Comparison of ENCODE assay signal across 1 fruit fly cellular context in the genomic region with DNA sequence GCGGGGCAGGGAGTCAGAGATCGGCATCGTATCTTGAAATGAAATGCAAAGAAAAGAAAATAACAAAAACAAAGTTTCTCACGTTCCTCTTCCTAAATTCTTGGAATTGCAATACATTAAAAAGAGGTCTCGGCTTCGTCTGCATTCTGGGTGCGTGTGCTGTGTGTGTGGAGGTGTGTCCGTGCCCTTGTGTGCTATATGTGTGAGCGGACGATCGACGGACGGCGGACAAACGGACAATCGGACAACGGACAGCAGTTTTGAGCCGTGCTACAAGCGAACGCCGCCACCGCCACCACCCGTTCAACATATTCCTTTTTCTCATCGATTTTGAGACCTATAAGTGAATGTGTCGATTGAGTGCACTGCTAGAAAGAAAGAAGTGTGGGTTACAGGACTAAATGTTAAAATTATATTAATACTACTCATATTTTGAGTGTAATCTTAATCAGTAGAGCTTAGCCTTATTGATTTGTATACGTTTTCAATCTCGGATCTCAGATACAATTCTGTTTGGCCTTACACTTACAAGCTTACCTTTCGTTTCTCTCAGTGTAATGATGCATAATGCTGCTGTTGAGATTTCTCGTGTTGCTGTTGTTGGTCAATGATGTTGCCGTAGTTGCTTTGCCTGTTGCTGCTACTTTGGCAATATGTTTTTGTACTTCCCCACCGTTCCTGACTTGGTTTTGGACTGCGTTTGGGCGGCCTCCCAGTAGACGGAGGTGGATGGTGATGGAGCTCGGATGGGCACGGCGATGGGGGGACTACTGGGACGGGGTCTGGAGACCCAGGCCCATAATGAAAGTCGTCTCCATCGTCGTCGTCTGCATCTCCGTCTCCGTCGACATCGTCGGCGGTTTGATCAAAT.
TF ChIP-seq lines count a peak whose summit lies in the region.

No protein-coding gene starts in this region.

TF ChIP-seq in whole organism, embryonic, 481 proteins besides CTCF, POLR2A, EP300 and RAD21 (continued from another document and continues in another):
- TF ChIP-seq CG11456 (GFP tag; IDR thresholded peaks at IDR 0.05; lab: Robert Waterston, UW) (0 out of 3 replicates have a peak, but pooled peaks have one; percentile 47), pb (GFP tag; optimal IDR thresholded peaks at IDR 0.05; lab: Kevin White, UChicago) (no peak), CG4360 (GFP tag; IDR thresholded peaks at IDR 0.05; lab: Robert Waterston, UW) (peak; percentile 52), Hr3 (GFP tag; optimal IDR thresholded peaks at IDR 0.05; lab: Kevin White, UChicago) (peak; percentile 70), Sry-δ (GFP tag; optimal IDR thresholded peaks at IDR 0.05; lab: Kevin White, UChicago) (no peak), YL-1 (GFP tag; optimal IDR thresholded peaks at IDR 0.05; lab: Kevin White, UChicago) (peak; percentile 36), CG1024 (GFP tag; IDR thresholded peaks at IDR 0.05; lab: Robert Waterston, UW) (peak; percentile 44; the same call in 1 of the 2 replicates), CG10979 (tag; optimal IDR thresholded peaks at IDR 0.05; lab: Kevin White, UChicago) (peak; percentile 95), rib (GFP tag; IDR thresholded peaks at IDR 0.05; lab: Robert Waterston, UW) (no peak), CG11093 (GFP tag; IDR thresholded peaks at IDR 0.05; lab: Robert Waterston, UW) (peak; percentile 35; the same call in 1 of the 3 replicates), CG43689 (GFP tag; IDR thresholded peaks at IDR 0.05; lab: Robert Waterston, UW) (no peak), Poxn (GFP tag; IDR thresholded peaks at IDR 0.05; lab: Robert Waterston, UW) (no peak), CG1602 (GFP tag; optimal IDR thresholded peaks at IDR 0.05; lab: Kevin White, UChicago) (peak; percentile 82), h (optimal IDR thresholded peaks at IDR 0.05; lab: Kevin White, UChicago) (no peak), CG12942 (GFP tag; optimal IDR thresholded peaks at IDR 0.05; lab: Kevin White, UChicago) (peak; percentile 60), lab (GFP tag; optimal IDR thresholded peaks at IDR 0.05; lab: Kevin White, UChicago) (peak; percentile 36), CG15073 (GFP tag; optimal IDR thresholded peaks at IDR 0.05; lab: Kevin White, UChicago) (no peak), MBD-R2 (GFP tag; IDR thresholded peaks at IDR 0.05; lab: Robert Waterston, UW) (no peak), CG2712 (tag; optimal IDR thresholded peaks at IDR 0.05; lab: Kevin White, UChicago) (peak; percentile 94), ttk (GFP tag; IDR thresholded peaks at IDR 0.05; lab: Robert Waterston, UW) (peak; percentile 48; the same call in 1 of the 2 replicates), Xrp1 (GFP tag; IDR thresholded peaks at IDR 0.05; lab: Robert Waterston, UW) (peak; percentile 95), Neu2 (GFP tag; optimal IDR thresholded peaks at IDR 0.05; lab: Kevin White, UChicago; ENCODE audit: borderline replicate concordance) (peak; percentile 48), CG10543 (GFP tag; optimal IDR thresholded peaks at IDR 0.05; lab: Kevin White, UChicago) (no peak), D19A (tag; optimal IDR thresholded peaks at IDR 0.05; lab: Kevin White, UChicago) (peak; percentile 86), lmd (GFP tag; IDR thresholded peaks at IDR 0.05; lab: Robert Waterston, UW) (peak; percentile 64; the same call in 1 of the 2 replicates), exex (tag; optimal IDR thresholded peaks at IDR 0.05; lab: Kevin White, UChicago) (no peak), NfI (GFP tag; optimal IDR thresholded peaks at IDR 0.05; lab: Kevin White, UChicago) (peak; percentile 32), Atf-2 (GFP tag; optimal IDR thresholded peaks at IDR 0.05; lab: Kevin White, UChicago) (peak; percentile 64), CG9609 (GFP tag; optimal IDR thresholded peaks at IDR 0.05; lab: Kevin White, UChicago) (peak; percentile 61), pum (GFP tag; optimal IDR thresholded peaks at IDR 0.05; lab: Kevin White, UChicago) (peak; percentile 72), CG5180 (GFP tag; optimal IDR thresholded peaks at IDR 0.05; lab: Kevin White, UChicago) (peak; percentile 34), pita (GFP tag; optimal IDR thresholded peaks at IDR 0.05; lab: Kevin White, UChicago) (no peak), caup (GFP tag; optimal IDR thresholded peaks at IDR 0.05; lab: Kevin White, UChicago; ENCODE audit: severe bottlenecking) (peak; percentile 13), CG7556 (GFP tag; optimal IDR thresholded peaks at IDR 0.05; lab: Kevin White, UChicago) (peak; percentile 80), slou (GFP tag; optimal IDR thresholded peaks at IDR 0.05; lab: Kevin White, UChicago) (no peak), CG11560 (tag; IDR thresholded peaks at IDR 0.05; lab: Robert Waterston, UW) (no peak), ewg (GFP tag; optimal IDR thresholded peaks at IDR 0.05; lab: Kevin White, UChicago) (peak; percentile 61), nom (GFP tag; optimal IDR thresholded peaks at IDR 0.05; lab: Kevin White, UChicago) (peak; percentile 94), CG14050 (GFP tag; IDR thresholded peaks at IDR 0.05; lab: Robert Waterston, UW) (no peak), CG17829 (tag; optimal IDR thresholded peaks at IDR 0.05; lab: Kevin White, UChicago) (peak; percentile 92), Hsf (GFP tag; optimal IDR thresholded peaks at IDR 0.05; lab: Kevin White, UChicago) (peak; percentile 80), wdn (GFP tag; IDR thresholded peaks at IDR 0.05; lab: Robert Waterston, UW) (no peak), dpn (GFP tag; optimal IDR thresholded peaks at IDR 0.05; lab: Kevin White, UChicago) (peak; percentile 50 to 64), Dfd (GFP tag; optimal IDR thresholded peaks at IDR 0.05; lab: Kevin White, UChicago) (no peak), jumu (GFP tag; optimal IDR thresholded peaks at IDR 0.05; lab: Kevin White, UChicago) (peak; percentile 64), sd (tag; optimal IDR thresholded peaks at IDR 0.05; lab: Kevin White, UChicago) (no peak), dmrt11E (tag; optimal IDR thresholded peaks at IDR 0.05; lab: Kevin White, UChicago) (peak; percentile 97), Mad (GFP tag; optimal IDR thresholded peaks at IDR 0.05; lab: Kevin White, UChicago) (peak; percentile 78), luna (GFP tag; optimal IDR thresholded peaks at IDR 0.05; lab: Kevin White, UChicago) (no peak), mam (GFP tag; optimal IDR thresholded peaks at IDR 0.05; lab: Kevin White, UChicago) (no peak), her (GFP tag; optimal IDR thresholded peaks at IDR 0.05; lab: Kevin White, UChicago) (peak; percentile 31), CG2120 (GFP tag; optimal IDR thresholded peaks at IDR 0.05; lab: Kevin White, UChicago) (no peak), BEAF-32 (GFP tag; optimal IDR thresholded peaks at IDR 0.05; lab: Kevin White, UChicago) (no peak), Sin3A (optimal IDR thresholded peaks at IDR 0.05; lab: Kevin White, UChicago) (no peak), hbn (GFP tag; IDR thresholded peaks at IDR 0.05; lab: Robert Waterston, UW; ENCODE audit: partially characterized antibody) (no peak), CG11085 (GFP tag; IDR thresholded peaks at IDR 0.05; lab: Robert Waterston, UW) (no peak), psq (GFP tag; optimal IDR thresholded peaks at IDR 0.05; lab: Kevin White, UChicago) (peak; percentile 34), CG7963 (GFP tag; IDR thresholded peaks at IDR 0.05; lab: Robert Waterston, UW; ENCODE audit: partially characterized antibody) (no peak), btn (GFP tag; optimal IDR thresholded peaks at IDR 0.05; lab: Kevin White, UChicago) (peak; percentile 55), CG2129 (GFP tag; IDR thresholded peaks at IDR 0.05; lab: Robert Waterston, UW; ENCODE audit: partially characterized antibody) (no peak), dimm (GFP tag; IDR thresholded peaks at IDR 0.05; lab: Robert Waterston, UW) (peak; percentile 51; the same call in 1 of the 2 replicates), sc (optimal IDR thresholded peaks at IDR 0.05; lab: Kevin White, UChicago) (no peak), sc (GFP tag; optimal IDR thresholded peaks at IDR 0.05; lab: Kevin White, UChicago) (peak; percentile 81), CG10654 (GFP tag; optimal IDR thresholded peaks at IDR 0.05; lab: Kevin White, UChicago) (peak; percentile 76), wor (GFP tag; IDR thresholded peaks at IDR 0.05; lab: Robert Waterston, UW) (peak; percentile 64), salm (tag; optimal IDR thresholded peaks at IDR 0.05; lab: Kevin White, UChicago) (peak; percentile 72), Oli (tag; optimal IDR thresholded peaks at IDR 0.05; lab: Kevin White, UChicago) (peak; percentile 83), pros (GFP tag; optimal IDR thresholded peaks at IDR 0.05; lab: Kevin White, UChicago) (peak; percentile 73), tio (GFP tag; optimal IDR thresholded peaks at IDR 0.05; lab: Kevin White, UChicago) (peak; percentile 78), CG2678 (tag; optimal IDR thresholded peaks at IDR 0.05; lab: Kevin White, UChicago) (peak; percentile 70), trh (GFP tag; optimal IDR thresholded peaks at IDR 0.05; lab: Kevin White, UChicago) (peak; percentile 38), emc (GFP tag; optimal IDR thresholded peaks at IDR 0.05; lab: Kevin White, UChicago) (no peak), CG7786 (GFP tag; optimal IDR thresholded peaks at IDR 0.05; lab: Kevin White, UChicago) (peak; percentile 47), disco-r (GFP tag; optimal IDR thresholded peaks at IDR 0.05; lab: Kevin White, UChicago) (peak; percentile 31), Gsc (GFP tag; IDR thresholded peaks at IDR 0.05; lab: Robert Waterston, UW) (peak; percentile 62), Side (GFP tag; optimal IDR thresholded peaks at IDR 0.05; lab: Kevin White, UChicago) (peak; percentile 59), CG7745 (tag; optimal IDR thresholded peaks at IDR 0.05; lab: Kevin White, UChicago) (peak; percentile 33), Fer3 (tag; optimal IDR thresholded peaks at IDR 0.05; lab: Kevin White, UChicago) (peak; percentile 5), insv (GFP tag; optimal IDR thresholded peaks at IDR 0.05; lab: Kevin White, UChicago) (peak in 1 of 2 experiments; percentile 24), Adf1 (GFP tag; IDR thresholded peaks at IDR 0.05; lab: Robert Waterston, UW) (no peak), CG12299 (tag; optimal IDR thresholded peaks at IDR 0.05; lab: Kevin White, UChicago) (peak; percentile 57), CG12071 (GFP tag; optimal IDR thresholded peaks at IDR 0.05; lab: Kevin White, UChicago) (no peak), CG30403 (GFP tag; optimal IDR thresholded peaks at IDR 0.05; lab: Kevin White, UChicago) (peak; percentile 82), CG13424 (tag; optimal IDR thresholded peaks at IDR 0.05; lab: Kevin White, UChicago) (peak; percentile 79), knrl (GFP tag; IDR thresholded peaks at IDR 0.05; lab: Robert Waterston, UW; ENCODE audit: partially characterized antibody) (no peak), Drgx (GFP tag; IDR thresholded peaks at IDR 0.05; lab: Robert Waterston, UW) (peak; percentile 66), mld (GFP tag; IDR thresholded peaks at IDR 0.05; lab: Robert Waterston, UW; ENCODE audit: partially characterized antibody) (no peak), CG15514 (GFP tag; optimal IDR thresholded peaks at IDR 0.05; lab: Kevin White, UChicago) (no peak), gem (tag; optimal IDR thresholded peaks at IDR 0.05; lab: Kevin White, UChicago) (peak; percentile 92), CG17186 (GFP tag; optimal IDR thresholded peaks at IDR 0.05; lab: Kevin White, UChicago) (peak; percentile 37), CG32532 (GFP tag; IDR thresholded peaks at IDR 0.05; lab: Robert Waterston, UW) (no peak), cas (GFP tag; IDR thresholded peaks at IDR 0.05; lab: Robert Waterston, UW) (no peak), repo (GFP tag; optimal IDR thresholded peaks at IDR 0.05; lab: Kevin White, UChicago) (peak; percentile 60), Hey (tag; optimal IDR thresholded peaks at IDR 0.05; lab: Kevin White, UChicago) (no peak), usp (GFP tag; optimal IDR thresholded peaks at IDR 0.05; lab: Kevin White, UChicago) (no peak), toy (GFP tag; IDR thresholded peaks at IDR 0.05; lab: Robert Waterston, UW) (no peak), Lhr (GFP tag; optimal IDR thresholded peaks at IDR 0.05; lab: Kevin White, UChicago) (peak; percentile 65), otp (GFP tag; IDR thresholded peaks at IDR 0.05; lab: Robert Waterston, UW) (peak; percentile 81), CG3281 (GFP tag; optimal IDR thresholded peaks at IDR 0.05; lab: Kevin White, UChicago) (no peak), chif (GFP tag; optimal IDR thresholded peaks at IDR 0.05; lab: Kevin White, UChicago) (peak; percentile 57 to 92), ash1 (GFP tag; optimal IDR thresholded peaks at IDR 0.05; lab: Kevin White, UChicago) (no peak), Ssrp (tag; optimal IDR thresholded peaks at IDR 0.05; lab: Kevin White, UChicago) (peak; percentile 85), Ptx1 (GFP tag; IDR thresholded peaks at IDR 0.05; lab: Robert Waterston, UW) (peak; percentile 53), CrebB (tag; optimal IDR thresholded peaks at IDR 0.05; lab: Kevin White, UChicago) (peak; percentile 48), CG16863 (GFP tag; optimal IDR thresholded peaks at IDR 0.05; lab: Kevin White, UChicago) (peak; percentile 73), tgo (GFP tag; IDR thresholded peaks at IDR 0.05; lab: Robert Waterston, UW) (peak; percentile 63; the same call in 1 of the 3 replicates), Antp (GFP tag; optimal IDR thresholded peaks at IDR 0.05; lab: Kevin White, UChicago) (peak; percentile 54), ems (GFP tag; optimal IDR thresholded peaks at IDR 0.05; lab: Kevin White, UChicago) (peak; percentile 59), CG17802 (tag; optimal IDR thresholded peaks at IDR 0.05; lab: Kevin White, UChicago) (peak; percentile 31), lilli (GFP tag; optimal IDR thresholded peaks at IDR 0.05; lab: Kevin White, UChicago) (peak; percentile 73), CG17359 (tag; optimal IDR thresholded peaks at IDR 0.05; lab: Kevin White, UChicago) (peak; percentile 66), CG31224 (GFP tag; IDR thresholded peaks at IDR 0.05; lab: Robert Waterston, UW) (no peak), Dip3 (GFP tag; optimal IDR thresholded peaks at IDR 0.05; lab: Kevin White, UChicago) (no peak), Scr (GFP tag; IDR thresholded peaks at IDR 0.05; lab: Robert Waterston, UW; ENCODE audit: partially characterized antibody) (no peak), CG15011 (GFP tag; optimal IDR thresholded peaks at IDR 0.05; lab: Kevin White, UChicago) (peak; percentile 52), Fer1 (GFP tag; optimal IDR thresholded peaks at IDR 0.05; lab: Kevin White, UChicago) (peak; percentile 4), CG1792 (GFP tag; optimal IDR thresholded peaks at IDR 0.05; lab: Kevin White, UChicago) (peak; percentile 22), dmrt99B (tag; optimal IDR thresholded peaks at IDR 0.05; lab: Kevin White, UChicago) (peak; percentile 69), zf30C (GFP tag; optimal IDR thresholded peaks at IDR 0.05; lab: Kevin White, UChicago) (peak; percentile 98), kni (GFP tag; optimal IDR thresholded peaks at IDR 0.05; lab: Kevin White, UChicago) (peak; percentile 72), CG8765 (GFP tag; IDR thresholded peaks at IDR 0.05; lab: Robert Waterston, UW) (peak; percentile 91)
